Fruit fly (Drosophila melanogaster): Measurements from ENCODE around the gene Meltrin.
A peak's percentile ranks its signal among the peaks of the same experiment; 100 is the strongest.

Meltrin gene

DNA sequence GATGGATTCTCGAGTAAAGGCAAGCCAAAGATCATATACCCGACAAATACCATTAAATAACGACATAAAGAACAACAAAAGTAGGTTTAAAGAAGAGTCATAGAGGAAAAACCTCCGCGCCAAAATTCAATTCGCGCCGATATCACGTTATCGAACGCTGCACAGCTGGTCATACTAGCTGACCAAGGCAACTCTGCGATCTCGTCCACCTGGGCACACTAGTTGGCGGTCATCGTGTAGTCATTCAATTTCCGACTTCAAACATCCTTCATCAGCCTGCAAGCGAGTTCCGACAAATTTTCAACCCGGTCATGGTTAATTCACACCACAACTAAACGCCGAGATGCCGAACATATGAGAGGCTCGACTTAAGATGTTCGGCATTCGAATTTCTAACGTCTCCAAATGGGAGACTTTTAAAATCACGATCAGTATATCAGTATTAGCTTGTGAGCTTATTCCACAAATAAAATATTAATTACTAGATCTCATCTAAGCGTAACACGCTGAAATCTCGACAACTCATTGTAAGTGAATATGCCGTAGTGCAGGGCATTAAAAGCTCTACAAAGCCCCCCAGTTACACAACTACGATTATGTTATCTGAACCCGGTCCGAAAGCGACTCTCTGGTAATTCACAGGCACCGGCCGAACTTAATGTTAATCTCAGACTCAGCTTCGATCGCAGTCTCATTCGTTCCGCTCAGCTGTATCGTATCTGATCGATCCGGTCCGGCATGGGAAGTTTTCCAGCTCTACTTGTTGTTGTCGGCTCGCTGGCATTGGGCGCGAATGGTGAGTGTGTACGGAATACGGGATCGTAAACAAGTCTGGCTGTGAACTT is 40.1 kb downstream of the Meltrin start, which contains the start of gene CG3505 (continued):
- no peak for TF ChIP-seq pnt (GFP tag; optimal IDR thresholded peaks at IDR 0.05)
- TF ChIP-seq CG10274 (GFP tag; optimal IDR thresholded peaks at IDR 0.05): peak; percentile 78
- no peak for TF ChIP-seq CG7786 (GFP tag; optimal IDR thresholded peaks at IDR 0.05)
- TF ChIP-seq Trl (optimal IDR thresholded peaks at IDR 0.05): peak in 1 of 2 experiments; percentile 6
- TF ChIP-seq Trl (GFP tag; optimal IDR thresholded peaks at IDR 0.05): no peak
- peak; percentile 55 for TF ChIP-seq dmrt99B (tag; optimal IDR thresholded peaks at IDR 0.05)
- no peak for TF ChIP-seq CG8089 (GFP tag; optimal IDR thresholded peaks at IDR 0.05)
- TF ChIP-seq Bdp1 (GFP tag; optimal IDR thresholded peaks at IDR 0.05): peak; percentile 20
- TF ChIP-seq CG6689 (GFP tag; IDR thresholded peaks at IDR 0.05): no peak
- peak; percentile 49 for TF ChIP-seq NfI (GFP tag; optimal IDR thresholded peaks at IDR 0.05)
- TF ChIP-seq Bgb (GFP tag; IDR thresholded peaks at IDR 0.05; ENCODE audit: partially characterized antibody): peak; percentile 38
- no peak for TF ChIP-seq CG10979 (tag; optimal IDR thresholded peaks at IDR 0.05)
- TF ChIP-seq stc (GFP tag; IDR thresholded peaks at IDR 0.05): peak; percentile 49; the same call in 1 of the 2 replicates
- no peak for TF ChIP-seq klu (GFP tag; IDR thresholded peaks at IDR 0.05)
- no peak for TF ChIP-seq mirr (GFP tag; optimal IDR thresholded peaks at IDR 0.05)
- no peak for TF ChIP-seq prd (optimal IDR thresholded peaks at IDR 0.05)
- TF ChIP-seq prd (GFP tag; IDR thresholded peaks at IDR 0.05): 0 out of 3 replicates have a peak, but pooled peaks have one; percentile 22
- TF ChIP-seq CG6765 (GFP tag; optimal IDR thresholded peaks at IDR 0.05): no peak
- TF ChIP-seq CG18262 (tag; optimal IDR thresholded peaks at IDR 0.05): peak; percentile 8
- no peak for TF ChIP-seq YL-1 (GFP tag; optimal IDR thresholded peaks at IDR 0.05)
- peak; percentile 60 for TF ChIP-seq CG14710 (tag; optimal IDR thresholded peaks at IDR 0.05)
- no peak for TF ChIP-seq CG31224 (GFP tag; IDR thresholded peaks at IDR 0.05)
- peak; percentile 55 for TF ChIP-seq sob (GFP tag; IDR thresholded peaks at IDR 0.05)
- no peak for TF ChIP-seq CG14965 (GFP tag; optimal IDR thresholded peaks at IDR 0.05; ENCODE audit: borderline replicate concordance)
- TF ChIP-seq kay (GFP tag; optimal IDR thresholded peaks at IDR 0.05): peak; percentile 3
- no peak; the same call in 1 of the 2 replicates for TF ChIP-seq ap (GFP tag; IDR thresholded peaks at IDR 0.05)
- TF ChIP-seq CG17328 (GFP tag; IDR thresholded peaks at IDR 0.05): no peak
- no peak; the same call in 1 of the 2 replicates for TF ChIP-seq Atf6 (GFP tag; IDR thresholded peaks at IDR 0.05)
- peak; percentile 64 for TF ChIP-seq CG15514 (GFP tag; optimal IDR thresholded peaks at IDR 0.05)
- 0 out of 2 replicates have a peak, but pooled peaks have one; percentile 19 for TF ChIP-seq MBD-R2 (GFP tag; IDR thresholded peaks at IDR 0.05)
- TF ChIP-seq CG12659 (GFP tag; optimal IDR thresholded peaks at IDR 0.05): peak; percentile 40
- TF ChIP-seq CG9609 (GFP tag; optimal IDR thresholded peaks at IDR 0.05): no peak
- TF ChIP-seq shn (GFP tag; optimal IDR thresholded peaks at IDR 0.05): no peak
- TF ChIP-seq HLH4C (GFP tag; IDR thresholded peaks at IDR 0.05; ENCODE audit: partially characterized antibody): peak; percentile 47; the same call in 2 of the 3 replicates
- TF ChIP-seq Asciz (GFP tag; optimal IDR thresholded peaks at IDR 0.05): no peak
- no peak for TF ChIP-seq esg (GFP tag; conservative IDR thresholded peaks at IDR 0.05)
- TF ChIP-seq CG15479 (GFP tag; optimal IDR thresholded peaks at IDR 0.05): no peak
- TF ChIP-seq Mes4 (GFP tag; optimal IDR thresholded peaks at IDR 0.05): no peak
- TF ChIP-seq E2f1 (GFP tag; IDR thresholded peaks at IDR 0.05): no peak
- peak; percentile 42 for TF ChIP-seq CG18599 (GFP tag; optimal IDR thresholded peaks at IDR 0.05)
- TF ChIP-seq ewg (GFP tag; optimal IDR thresholded peaks at IDR 0.05): no peak
- peak; percentile 68 for TF ChIP-seq row (GFP tag; IDR thresholded peaks at IDR 0.05)
- TF ChIP-seq gce (GFP tag; IDR thresholded peaks at IDR 0.05): no peak
- no peak for TF ChIP-seq trh (GFP tag; optimal IDR thresholded peaks at IDR 0.05)
- no peak for TF ChIP-seq corto (GFP tag; optimal IDR thresholded peaks at IDR 0.05)
- TF ChIP-seq CG16863 (GFP tag; optimal IDR thresholded peaks at IDR 0.05): peak; percentile 28
- no peak for TF ChIP-seq ci (GFP tag; IDR thresholded peaks at IDR 0.05)
- no peak for TF ChIP-seq CG16779 (GFP tag; IDR thresholded peaks at IDR 0.05)
- no peak for TF ChIP-seq en (GFP tag; optimal IDR thresholded peaks at IDR 0.05)
- peak; percentile 43; the same call in 1 of the 3 replicates for TF ChIP-seq CG17361 (GFP tag; IDR thresholded peaks at IDR 0.05)

Data from whole organism, embryonic.